Fruit fly (Drosophila melanogaster) whole organism, embryonic: ENCODE results near the gene Lsd-1.

Source experiments
- Bgb ChIP-seq: fragments of 200-800 bp; sonication (Bioruptor generic); IDR thresholded peaks from 2 replicates; pipeline ENCODE4 v1.3.6; 2022; ENCODE audit warnings: missing biosample characterization, missing genetic modification characterization; ENCODE audit not compliant: partially characterized antibody
- CG11504 ChIP-seq: fragments of 200-800 bp; sonication (Bioruptor generic); optimal IDR thresholded peaks from 3 replicates; lab custom pipeline; 2019; ENCODE audit warnings: missing biosample characterization, mild to moderate bottlenecking, missing genetic modification characterization, moderate library complexity
- CG11695 ChIP-seq: fragments of 200-800 bp; sonication (Bioruptor generic); IDR thresholded peaks from 3 replicates; pipeline ENCODE4 v1.3.6; 2022; ENCODE audit warnings: missing biosample characterization, missing genetic modification characterization
- CG12744 ChIP-seq: fragments of 200-800 bp; sonication (Bioruptor generic); optimal IDR thresholded peaks from 2 replicates; lab custom pipeline; 2016; ENCODE audit warnings: missing biosample characterization, missing genetic modification characterization
- CG13287 ChIP-seq: fragments of 200-800 bp; sonication (Bioruptor generic); IDR thresholded peaks from 2 replicates; pipeline ENCODE4 v1.3.6; 2022; ENCODE audit warnings: missing biosample characterization, missing genetic modification characterization; ENCODE audit not compliant: partially characterized antibody
- CG15601 ChIP-seq: fragments of 200-800 bp; sonication (Bioruptor generic); optimal IDR thresholded peaks from 3 replicates; lab custom pipeline; 2019; ENCODE audit warnings: missing biosample characterization, mild to moderate bottlenecking, missing genetic modification characterization, moderate library complexity
- CG17328 ChIP-seq: fragments of 200-800 bp; sonication (Bioruptor generic); IDR thresholded peaks from 2 replicates; pipeline ENCODE4 v1.3.6; 2022; ENCODE audit warnings: missing biosample characterization, missing genetic modification characterization
- CG2678 ChIP-seq: fragments of 200-800 bp; sonication (Bioruptor generic); optimal IDR thresholded peaks from 3 replicates; lab custom pipeline; 2019; ENCODE audit warnings: missing biosample characterization, mild to moderate bottlenecking, missing genetic modification characterization, moderate library complexity
- CG34376 ChIP-seq: fragments of 200-800 bp; sonication (Bioruptor generic); optimal IDR thresholded peaks from 2 replicates; lab custom pipeline; 2018; ENCODE audit warnings: missing biosample characterization, mild to moderate bottlenecking, missing genetic modification characterization
- CG6854 ChIP-seq: fragments of 200-800 bp; sonication (Bioruptor generic); optimal IDR thresholded peaks from 3 replicates; lab custom pipeline; 2017; ENCODE audit warnings: missing biosample characterization, mild to moderate bottlenecking, missing genetic modification characterization
- CG7786 ChIP-seq: fragments of 200-800 bp; sonication (Bioruptor generic); optimal IDR thresholded peaks from 2 replicates; lab custom pipeline; 2016; ENCODE audit warnings: missing biosample characterization, missing genetic modification characterization
- CG8924 ChIP-seq: fragments of 200-800 bp; optimal IDR thresholded peaks from 3 replicates; lab custom pipeline; 2019; ENCODE audit warnings: missing biosample characterization, mild to moderate bottlenecking, missing genetic modification characterization, moderate library complexity
- CG9932 ChIP-seq: fragments of 200-800 bp; sonication (Bioruptor generic); IDR thresholded peaks from 2 replicates; pipeline ENCODE4 v1.3.6; 2022; ENCODE audit warnings: missing biosample characterization, missing genetic modification characterization
- Dfd ChIP-seq, 2 experiments: fragments of >200 bp; optimal IDR thresholded peaks; 2 replicates each; lab custom pipeline; 2017; ENCODE audit warnings: missing biosample characterization in 2 of 2, missing genetic modification characterization in 2 of 2
- Dll ChIP-seq: fragments of 200-800 bp; sonication (Bioruptor generic); IDR thresholded peaks from 4 replicates; pipeline ENCODE4 v1.3.6; 2022; ENCODE audit warnings: missing biosample characterization, missing genetic modification characterization; ENCODE audit not compliant: partially characterized antibody
- Drgx ChIP-seq: fragments of 200-800 bp; sonication (Bioruptor generic); IDR thresholded peaks from 2 replicates; pipeline ENCODE4 v1.3.6; 2022; ENCODE audit warnings: missing biosample characterization, missing genetic modification characterization
- Lhr ChIP-seq: fragments of 200-800 bp; sonication (Bioruptor generic); optimal IDR thresholded peaks from 3 replicates; lab custom pipeline; 2017; ENCODE audit warnings: mild to moderate bottlenecking, missing biosample characterization, missing genetic modification reagents, missing genetic modification characterization
- Lpt ChIP-seq: fragments of >200 bp; optimal IDR thresholded peaks from 2 replicates; lab custom pipeline; 2018; ENCODE audit warnings: missing biosample characterization, missing genetic modification characterization
- Med ChIP-seq: fragments of 200-800 bp; sonication (Bioruptor generic); peaks from one replicate; lab custom pipeline; 2016; ENCODE audit warnings: missing biosample characterization, missing genetic modification characterization, mild to moderate bottlenecking, inconsistent platforms, moderate library complexity
- Mes4 ChIP-seq: fragments of 200-800 bp; sonication (Bioruptor generic); optimal IDR thresholded peaks from 2 replicates; lab custom pipeline; 2016; ENCODE audit warnings: missing biosample characterization, missing genetic modification characterization
- Scr ChIP-seq: fragments of 200-800 bp; sonication (Bioruptor generic); IDR thresholded peaks from 2 replicates; pipeline ENCODE4 v1.3.6; 2022; ENCODE audit warnings: missing biosample characterization, missing genetic modification characterization; ENCODE audit not compliant: partially characterized antibody
- Xrp1 ChIP-seq: fragments of 200-800 bp; sonication (Bioruptor generic); IDR thresholded peaks from 2 replicates; pipeline ENCODE4 v1.3.6; 2022; ENCODE audit warnings: missing biosample characterization, missing genetic modification characterization
- abd-A ChIP-seq: fragments of 200-800 bp; sonication (Bioruptor generic); optimal IDR thresholded peaks from 3 replicates; lab custom pipeline; 2019; ENCODE audit warnings: missing biosample characterization, mild to moderate bottlenecking, missing genetic modification characterization, moderate library complexity
- corto ChIP-seq: fragments of 200-800 bp; sonication (Bioruptor generic); optimal IDR thresholded peaks from 2 replicates; lab custom pipeline; 2016; ENCODE audit warnings: missing biosample characterization, mild to moderate bottlenecking, missing genetic modification characterization, moderate library complexity
- crc ChIP-seq: fragments of 200-800 bp; sonication (Bioruptor generic); optimal IDR thresholded peaks from 2 replicates; lab custom pipeline; 2016; ENCODE audit warnings: missing biosample characterization, missing genetic modification characterization
- crol ChIP-seq: fragments of 200-800 bp; sonication (Bioruptor generic); IDR thresholded peaks from 2 replicates; pipeline ENCODE4 v1.3.6; 2022; ENCODE audit warnings: missing biosample characterization, missing genetic modification characterization
- exex ChIP-seq: fragments of 200-800 bp; sonication (Bioruptor generic); optimal IDR thresholded peaks from 4 replicates; lab custom pipeline; 2018; ENCODE audit warnings: missing biosample characterization, mild to moderate bottlenecking, missing genetic modification characterization, moderate library complexity
- hbn ChIP-seq: fragments of 200-800 bp; sonication (Bioruptor generic); IDR thresholded peaks from 2 replicates; pipeline ENCODE4 v1.3.6; 2022; ENCODE audit warnings: missing biosample characterization, missing genetic modification characterization; ENCODE audit not compliant: partially characterized antibody
- kah ChIP-seq: fragments of 200-800 bp; sonication (Bioruptor generic); optimal IDR thresholded peaks from 2 replicates; lab custom pipeline; 2018; ENCODE audit warnings: missing biosample characterization, mild to moderate bottlenecking, missing genetic modification characterization
- ken ChIP-seq: fragments of 200-800 bp; sonication (Bioruptor generic); IDR thresholded peaks from 3 replicates; pipeline ENCODE4 v1.3.6; 2022; ENCODE audit warnings: missing biosample characterization, missing genetic modification characterization
- lmd ChIP-seq: fragments of 200-800 bp; sonication (Bioruptor generic); IDR thresholded peaks from 2 replicates; pipeline ENCODE4 v1.3.6; 2022; ENCODE audit warnings: missing biosample characterization, missing genetic modification characterization
- pnt ChIP-seq: fragments of 200-800 bp; sonication (Bioruptor generic); optimal IDR thresholded peaks from 3 replicates; lab custom pipeline; 2016; ENCODE audit warnings: missing biosample characterization, missing genetic modification characterization
- sr ChIP-seq: fragments of 200-800 bp; sonication (Bioruptor generic); IDR thresholded peaks from 3 replicates; pipeline ENCODE4 v1.3.6; 2022; ENCODE audit warnings: missing biosample characterization, missing genetic modification characterization
- stc ChIP-seq: fragments of 200-800 bp; sonication (Bioruptor generic); IDR thresholded peaks from 2 replicates; pipeline ENCODE4 v1.3.6; 2022; ENCODE audit warnings: missing biosample characterization, missing genetic modification characterization
- sug ChIP-seq: fragments of 200-800 bp; optimal IDR thresholded peaks from 2 replicates; lab custom pipeline; 2019; ENCODE audit warnings: missing biosample characterization, mild to moderate bottlenecking, missing genetic modification characterization, moderate library complexity
- tup ChIP-seq: fragments of 200-800 bp; sonication (Bioruptor generic); optimal IDR thresholded peaks from 2 replicates; lab custom pipeline; 2016; ENCODE audit warnings: missing biosample characterization, mild to moderate bottlenecking, missing genetic modification characterization, moderate library complexity
- unc-4 ChIP-seq: fragments of 200-800 bp; sonication (Bioruptor generic); IDR thresholded peaks from 2 replicates; pipeline ENCODE4 v1.3.6; 2022; ENCODE audit warnings: missing biosample characterization, missing genetic modification characterization; ENCODE audit not compliant: partially characterized antibody

Lsd-1 gene

DNA sequence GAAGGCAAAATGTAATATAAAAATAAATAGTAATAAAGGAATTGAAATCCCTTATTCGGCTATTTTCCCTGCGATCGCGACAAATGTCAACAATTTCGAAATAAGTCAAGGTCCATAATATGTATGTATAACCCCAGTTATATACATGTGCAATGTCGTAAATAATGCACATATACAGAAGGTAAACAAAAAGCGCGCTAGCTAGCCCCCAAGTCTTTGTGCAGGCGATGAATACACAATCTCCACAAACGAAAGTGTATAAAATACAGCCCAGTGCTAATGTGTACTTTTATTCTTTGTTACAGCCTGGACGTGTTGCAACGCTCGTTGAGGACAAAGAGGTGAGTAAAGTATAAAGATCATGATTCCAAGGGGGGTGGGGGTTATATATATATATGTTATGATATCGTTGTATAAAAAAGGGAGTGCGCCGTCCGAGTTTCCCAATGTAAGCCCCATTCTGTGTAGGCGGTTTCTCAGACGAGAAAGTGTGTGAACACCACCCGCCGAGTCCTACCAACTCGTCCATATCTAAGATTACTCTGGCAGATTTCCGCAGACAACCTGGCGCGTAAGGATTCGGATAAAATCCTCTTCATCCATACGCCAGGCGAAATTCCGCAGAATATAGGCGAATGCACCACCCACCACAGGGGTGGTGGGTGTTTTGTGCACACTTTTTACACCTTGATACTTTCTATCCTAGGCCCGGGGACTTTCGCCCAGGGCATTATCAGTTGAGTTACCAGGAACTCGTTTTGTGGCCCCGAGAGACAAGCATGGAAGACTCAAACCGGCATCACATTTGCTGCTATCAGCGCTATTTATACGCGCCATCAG lies 33.8 kb upstream of the Lsd-1 start (continued):
- TF ChIP-seq CG8924, result no peak
- TF ChIP-seq Lpt, result no peak
- TF ChIP-seq crol (GFP tag; lab: Robert Waterston, UW), result peak; percentile 36; the same call in 1 of the 2 replicates
- TF ChIP-seq CG13287 (GFP tag; lab: Robert Waterston, UW), result peak; percentile 50
- TF ChIP-seq sr (GFP tag; lab: Robert Waterston, UW), result 0 out of 3 replicates have a peak, but pooled peaks have one; percentile 36
- 0 out of 2 replicates have a peak, but pooled peaks have one; percentile 12 for TF ChIP-seq CG9932 (GFP tag; lab: Robert Waterston, UW)
- TF ChIP-seq ken, result 0 out of 3 replicates have a peak, but pooled peaks have one; percentile 40
- TF ChIP-seq stc (GFP tag; lab: Robert Waterston, UW), result 0 out of 2 replicates have a peak, but pooled peaks have one; percentile 32
- TF ChIP-seq Scr, result peak; percentile 61
- TF ChIP-seq Bgb, result peak; percentile 79
- peak; percentile 88 for TF ChIP-seq sug (tag; lab: Kevin White, UChicago)
- TF ChIP-seq CG15601, result peak; percentile 36
- TF ChIP-seq lmd (GFP tag; lab: Robert Waterston, UW), result no peak
- TF ChIP-seq Mes4, result no peak
- TF ChIP-seq CG34376 (GFP tag; lab: Kevin White, UChicago), result peak; percentile 96
- no peak for TF ChIP-seq pnt (GFP tag; lab: Kevin White, UChicago)
- 0 out of 2 replicates have a peak, but pooled peaks have one; percentile 28 for TF ChIP-seq CG17328
- TF ChIP-seq Xrp1, result peak; percentile 16; the same call in 1 of the 2 replicates
- peak; percentile 7 for TF ChIP-seq CG12744 (GFP tag; lab: Kevin White, UChicago)
- no peak for TF ChIP-seq Lhr
- no peak for TF ChIP-seq CG7786 (GFP tag; lab: Kevin White, UChicago)
- TF ChIP-seq CG11695 (GFP tag; lab: Robert Waterston, UW), result peak; percentile 18; the same call in 1 of the 3 replicates
- no peak for TF ChIP-seq Dfd (GFP tag; optimal IDR thresholded peaks at IDR 0.05; lab: Kevin White, UChicago)
- TF ChIP-seq Drgx (GFP tag; lab: Robert Waterston, UW), result peak; percentile 44
- TF ChIP-seq CG11504 (tag; lab: Kevin White, UChicago), result peak; percentile 6
- peak; percentile 42 for TF ChIP-seq CG6854
- TF ChIP-seq unc-4, result 0 out of 2 replicates have a peak, but pooled peaks have one; percentile 41

DNA sequence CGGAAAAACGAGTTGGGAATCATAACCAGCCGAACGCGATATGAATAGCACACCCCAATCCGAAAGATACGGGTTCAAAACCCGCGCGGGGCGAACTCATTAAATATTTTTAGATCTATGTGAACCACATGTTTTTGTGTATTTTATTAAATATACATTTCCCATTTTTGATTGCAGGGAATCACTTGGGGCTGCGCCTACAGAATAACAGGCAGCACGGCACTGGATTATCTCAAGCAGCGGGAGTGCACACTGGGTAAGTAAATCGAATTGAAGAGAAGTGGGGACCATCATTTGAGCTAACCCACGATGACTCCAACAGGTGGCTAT lies 33.2 kb upstream of the Lsd-1 start:
- peak; percentile 53 for TF ChIP-seq Med (GFP tag; lab: Kevin White, UChicago)
- TF ChIP-seq tup, result no peak
- TF ChIP-seq kah (GFP tag; lab: Kevin White, UChicago), result peak; percentile 63
- TF ChIP-seq abd-A (tag; lab: Kevin White, UChicago), result no peak
- 0 out of 2 replicates have a peak, but pooled peaks have one; percentile 3 for TF ChIP-seq Drgx (GFP tag; lab: Robert Waterston, UW)
- no peak for TF ChIP-seq ken
- 0 out of 2 replicates have a peak, but pooled peaks have one; percentile 3 for TF ChIP-seq hbn
- TF ChIP-seq Dll (GFP tag; lab: Robert Waterston, UW), result 0 out of 4 replicates have a peak, but pooled peaks have one; percentile 1

DNA sequence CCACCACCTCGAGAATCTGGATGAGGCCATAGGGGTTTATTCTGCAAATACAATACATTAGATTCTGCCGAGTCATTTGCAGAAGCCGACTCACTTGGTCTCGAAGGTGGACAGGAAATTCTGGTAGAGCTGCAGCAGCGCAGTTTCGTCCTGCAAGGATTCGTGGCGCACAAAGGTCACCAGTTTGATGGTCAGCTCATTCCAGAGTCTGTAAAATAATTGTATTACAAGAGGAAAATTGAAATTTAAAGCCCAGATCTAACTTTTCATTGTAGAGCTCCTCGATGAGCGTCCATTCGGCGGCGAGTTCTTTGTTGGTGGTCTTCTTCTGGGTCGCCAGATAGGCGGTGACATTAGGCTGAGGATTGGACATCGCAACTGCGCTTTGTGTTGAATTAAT lies 31.1 kb upstream of the Lsd-1 start:
- TF ChIP-seq CG2678 (tag; lab: Kevin White, UChicago) (no peak), crc (no peak), hbn (no peak), exex (tag; lab: Kevin White, UChicago) (no peak), corto (GFP tag; lab: Kevin White, UChicago) (no peak)
